Worm (Caenorhabditis elegans) whole organism, midembryonic: ENCODE results near the gene srh-45.

Source experiments
- T22C8.4 ChIP-seq: fragments of 200-800 bp; sonication (Bioruptor generic); IDR thresholded peaks from 2 replicates; pipeline ENCODE4 v1.3.6; 2022; ENCODE audit warnings: missing genetic modification characterization, missing compliant biosample characterization
- cog-1 ChIP-seq: sonication (generic microtip); optimal IDR thresholded peaks from 2 replicates; lab custom pipeline; 2016; ENCODE audit warnings: missing genetic modification characterization, missing compliant biosample characterization
- flt-1 ChIP-seq: fragments of 200-800 bp; sonication (Bioruptor generic); IDR thresholded peaks from 2 replicates; pipeline ENCODE4 v1.3.6; 2022; ENCODE audit warnings: missing genetic modification characterization, missing compliant biosample characterization
- klf-2 ChIP-seq: fragments of 200-800 bp; sonication (Bioruptor generic); conservative IDR thresholded peaks from 2 replicates; pipeline ENCODE4 v1.3.6; 2022; ENCODE audit warnings: missing genetic modification reagents, missing genetic modification characterization, missing compliant biosample characterization
- med-1 ChIP-seq: sonication (generic microtip); optimal IDR thresholded peaks from 2 replicates; lab custom pipeline; 2017; ENCODE audit warnings: missing genetic modification characterization, mild to moderate bottlenecking, missing compliant biosample characterization, antibody characterized with exemption, missing genetic modification reagents; ENCODE audit not compliant: insufficient read depth
- ref-1 ChIP-seq: fragments of 200-800 bp; sonication (Bioruptor generic); conservative IDR thresholded peaks from 2 replicates; pipeline ENCODE4 v1.3.6; 2022; ENCODE audit warnings: missing genetic modification reagents, missing genetic modification characterization, missing compliant biosample characterization
- tab-1 ChIP-seq: fragments of 200-800 bp; sonication (Bioruptor generic); IDR thresholded peaks from 2 replicates; pipeline ENCODE4 v1.3.6; 2022; ENCODE audit warnings: missing genetic modification characterization, missing compliant biosample characterization
- ztf-23 ChIP-seq: fragments of 200-800 bp; sonication (Bioruptor generic); IDR thresholded peaks from 2 replicates; pipeline ENCODE4 v1.3.6; 2022; ENCODE audit warnings: missing genetic modification reagents, missing genetic modification characterization, missing compliant biosample characterization
- ztf-29 ChIP-seq: fragments of 200-800 bp; sonication (Bioruptor generic); IDR thresholded peaks from 2 replicates; pipeline ENCODE4 v1.3.6; 2022; ENCODE audit warnings: missing genetic modification reagents, missing genetic modification characterization, missing compliant biosample characterization

srh-45 gene

DNA sequence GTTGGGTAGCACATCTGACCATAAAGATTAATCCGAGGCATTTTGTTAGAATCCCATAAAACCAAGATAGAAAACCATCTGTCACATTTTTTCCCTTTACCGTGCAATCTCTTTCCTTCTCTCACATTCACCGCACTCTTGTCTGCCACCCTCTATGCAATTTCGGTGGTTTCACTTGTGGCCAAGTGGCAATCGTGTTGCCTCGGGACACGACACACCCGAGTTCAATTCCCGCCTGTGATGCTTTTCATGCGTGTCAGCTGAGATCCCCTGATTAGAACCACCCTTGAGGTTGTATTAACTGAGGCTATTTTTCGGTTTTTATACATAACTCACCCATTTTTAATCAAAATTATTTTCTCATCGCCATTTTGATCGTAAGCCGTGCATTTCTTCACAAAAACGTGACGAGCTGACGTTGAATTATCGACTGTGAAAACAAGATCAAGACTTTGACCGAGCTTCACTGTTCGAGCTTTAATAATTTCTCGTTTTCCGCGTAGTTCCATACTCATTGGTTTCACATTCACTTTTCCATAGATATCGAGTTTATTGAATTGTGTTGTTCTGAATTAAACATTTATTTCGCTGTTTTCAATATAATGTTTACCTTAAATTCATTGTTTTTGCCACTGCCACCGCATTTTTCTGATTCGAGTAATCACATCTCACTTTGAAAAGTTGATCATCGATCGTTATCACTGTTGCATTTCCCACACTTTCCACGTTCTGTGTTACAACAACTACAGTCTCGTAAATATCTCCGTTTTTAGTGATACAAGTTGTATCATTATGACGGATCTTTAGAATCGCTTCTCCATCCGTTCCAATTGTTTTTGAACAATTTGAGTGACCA is 9.5 kb upstream of the srh-45 start:
- TF ChIP-seq ztf-23 (GFP tag; lab: Robert Waterston, UW), result peak; percentile 99
- peak; percentile 98 for TF ChIP-seq cog-1 (tag; lab: Kevin White, UChicago)
- peak; percentile 99 for TF ChIP-seq flt-1 (GFP tag; lab: Robert Waterston, UW)
- peak; percentile 100 for TF ChIP-seq tab-1 (GFP tag; lab: Robert Waterston, UW)
- TF ChIP-seq klf-2 (GFP tag; lab: Robert Waterston, UW), result peak; percentile 100
- peak; percentile 99 for TF ChIP-seq T22C8.4 (GFP tag; lab: Robert Waterston, UW)
- peak; percentile 99 for TF ChIP-seq ref-1 (GFP tag; lab: Robert Waterston, UW)
- TF ChIP-seq med-1 (GFP tag; lab: Kevin White, UChicago), result peak; percentile 96
- peak; percentile 100 for TF ChIP-seq ztf-29 (GFP tag; lab: Robert Waterston, UW)

- TF ChIP-seq ztf-23 (GFP tag; lab: Robert Waterston, UW) (no peak), ztf-29 (GFP tag; lab: Robert Waterston, UW) (no peak), tab-1 (GFP tag; lab: Robert Waterston, UW) (no peak), med-1 (GFP tag; lab: Kevin White, UChicago) (no peak), T22C8.4 (GFP tag; lab: Robert Waterston, UW) (no peak), flt-1 (GFP tag; lab: Robert Waterston, UW) (no peak), cog-1 (tag; lab: Kevin White, UChicago) (no peak), klf-2 (GFP tag; lab: Robert Waterston, UW) (no peak), ref-1 (GFP tag; lab: Robert Waterston, UW) (no peak)
Observed at ce11 chrV:11312904-11313303, 8.1 kb upstream of the srh-45 start.

ce11 chrV:11311013-11311472 is 6.3 kb upstream of the srh-45 start, which contains the start of gene T03F7.7:
T03F7.7 (plus strand) TSS chrV:11311422.
- TF ChIP-seq flt-1 (GFP tag; lab: Robert Waterston, UW) (no peak), cog-1 (tag; lab: Kevin White, UChicago) (no peak), tab-1 (GFP tag; lab: Robert Waterston, UW) (no peak), ref-1 (GFP tag; lab: Robert Waterston, UW) (no peak), T22C8.4 (GFP tag; lab: Robert Waterston, UW) (no peak), ztf-23 (GFP tag; lab: Robert Waterston, UW) (no peak), klf-2 (GFP tag; lab: Robert Waterston, UW) (no peak), med-1 (GFP tag; lab: Kevin White, UChicago) (no peak), ztf-29 (GFP tag; lab: Robert Waterston, UW) (no peak)

DNA sequence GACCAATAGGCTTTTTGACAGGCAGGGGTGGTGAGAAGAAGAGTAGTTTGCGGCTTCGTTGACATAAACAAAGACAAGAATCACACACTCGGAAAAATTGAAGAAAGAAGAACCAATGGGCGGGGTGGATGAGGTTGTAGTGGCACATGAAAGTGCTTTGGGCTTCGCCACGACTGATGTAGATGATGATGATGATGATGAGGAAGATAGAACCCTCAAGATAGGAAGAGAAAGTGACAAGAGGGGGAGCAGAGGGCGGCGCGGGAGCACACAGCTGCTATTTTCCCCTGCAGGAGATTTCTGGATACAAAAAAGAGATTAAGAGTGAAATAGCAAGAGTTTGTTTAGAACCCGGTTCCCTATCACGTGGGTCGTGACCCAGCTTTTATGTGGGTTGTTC is 4.1 kb upstream of the srh-45 start:
- no peak for TF ChIP-seq ztf-29 (GFP tag; lab: Robert Waterston, UW)
- TF ChIP-seq med-1 (GFP tag; lab: Kevin White, UChicago), result no peak
- TF ChIP-seq tab-1 (GFP tag; lab: Robert Waterston, UW), result no peak
- no peak for TF ChIP-seq klf-2 (GFP tag; lab: Robert Waterston, UW)
- TF ChIP-seq T22C8.4 (GFP tag; lab: Robert Waterston, UW), result no peak
- no peak for TF ChIP-seq flt-1 (GFP tag; lab: Robert Waterston, UW)
- TF ChIP-seq ztf-23 (GFP tag; lab: Robert Waterston, UW), result no peak
- no peak for TF ChIP-seq ref-1 (GFP tag; lab: Robert Waterston, UW)
- TF ChIP-seq cog-1 (tag; lab: Kevin White, UChicago), result no peak

DNA sequence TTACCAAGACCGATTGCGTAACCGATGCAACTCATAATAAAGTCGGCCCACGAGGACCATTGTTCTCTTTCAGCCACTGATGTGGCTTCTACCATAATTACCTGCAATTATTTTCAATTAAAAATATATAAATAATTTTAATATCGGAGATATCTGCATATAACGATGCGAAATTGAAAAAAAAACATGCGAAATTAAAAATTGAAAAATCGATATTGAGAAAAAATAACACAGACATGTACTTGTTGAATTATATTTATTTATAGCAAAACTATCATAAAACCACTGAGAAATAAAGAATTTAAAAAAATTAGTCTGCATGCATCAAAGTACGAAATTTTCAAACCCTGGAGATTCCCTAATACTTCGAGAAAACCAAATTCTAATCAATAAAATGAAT is 3.6 kb upstream of the srh-45 start, which contains the start of gene snf-11:
Gene snf-11, minus strand, starts transcription at position 101 of the 400 bp plus-strand sequence.
- no peak for TF ChIP-seq ztf-23 (GFP tag; lab: Robert Waterston, UW)
- no peak for TF ChIP-seq flt-1 (GFP tag; lab: Robert Waterston, UW)
- TF ChIP-seq cog-1 (tag; lab: Kevin White, UChicago), result no peak
- no peak for TF ChIP-seq ref-1 (GFP tag; lab: Robert Waterston, UW)
- TF ChIP-seq tab-1 (GFP tag; lab: Robert Waterston, UW), result no peak
- TF ChIP-seq ztf-29 (GFP tag; lab: Robert Waterston, UW), result no peak
- no peak for TF ChIP-seq med-1 (GFP tag; lab: Kevin White, UChicago)
- no peak for TF ChIP-seq T22C8.4 (GFP tag; lab: Robert Waterston, UW)
- TF ChIP-seq klf-2 (GFP tag; lab: Robert Waterston, UW), result no peak

- no peak for TF ChIP-seq med-1 (GFP tag; lab: Kevin White, UChicago)
- TF ChIP-seq cog-1 (tag; lab: Kevin White, UChicago), result no peak
- TF ChIP-seq ref-1 (GFP tag; lab: Robert Waterston, UW), result no peak
- TF ChIP-seq T22C8.4 (GFP tag; lab: Robert Waterston, UW), result no peak
- no peak for TF ChIP-seq tab-1 (GFP tag; lab: Robert Waterston, UW)
- no peak for TF ChIP-seq flt-1 (GFP tag; lab: Robert Waterston, UW)
- no peak for TF ChIP-seq klf-2 (GFP tag; lab: Robert Waterston, UW)
- no peak for TF ChIP-seq ztf-23 (GFP tag; lab: Robert Waterston, UW)
- no peak for TF ChIP-seq ztf-29 (GFP tag; lab: Robert Waterston, UW)
Observed at ce11 chrV:11307781-11308180, 3.0 kb upstream of the srh-45 start.

ce11 chrV:11304200-11304599 is 579 bp downstream of the srh-45 start:
- TF ChIP-seq cog-1 (tag; lab: Kevin White, UChicago), result no peak
- no peak for TF ChIP-seq ztf-23 (GFP tag; lab: Robert Waterston, UW)
- no peak for TF ChIP-seq ztf-29 (GFP tag; lab: Robert Waterston, UW)
- no peak for TF ChIP-seq med-1 (GFP tag; lab: Kevin White, UChicago)
- no peak for TF ChIP-seq ref-1 (GFP tag; lab: Robert Waterston, UW)
- no peak for TF ChIP-seq klf-2 (GFP tag; lab: Robert Waterston, UW)
- TF ChIP-seq flt-1 (GFP tag; lab: Robert Waterston, UW), result no peak
- no peak for TF ChIP-seq T22C8.4 (GFP tag; lab: Robert Waterston, UW)
- no peak for TF ChIP-seq tab-1 (GFP tag; lab: Robert Waterston, UW)

DNA sequence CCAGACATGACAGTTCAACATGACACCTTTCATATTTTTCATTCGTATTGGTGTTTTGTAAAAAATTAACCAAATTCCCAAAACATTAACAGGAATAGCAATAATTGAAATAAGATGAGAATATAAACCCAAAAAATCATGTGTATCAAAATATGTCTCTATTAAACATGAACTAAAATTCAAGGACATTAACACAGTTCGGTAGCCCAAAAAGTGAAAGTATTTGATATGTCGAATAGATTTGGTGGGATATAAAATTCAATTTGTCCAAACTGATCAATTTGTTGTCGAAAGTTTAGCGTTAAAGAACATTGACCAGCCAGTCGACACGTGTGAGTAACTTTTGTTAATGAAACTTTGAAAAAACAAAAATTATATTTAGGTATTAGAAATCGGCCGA is 2.1 kb downstream of the srh-45 start, which contains the start of gene srh-46:
Gene srh-46, minus strand, starts transcription at position 189 of the 400 bp plus-strand sequence.
- TF ChIP-seq klf-2 (GFP tag; lab: Robert Waterston, UW) (no peak), ztf-23 (GFP tag; lab: Robert Waterston, UW) (no peak), cog-1 (tag; lab: Kevin White, UChicago) (no peak), T22C8.4 (GFP tag; lab: Robert Waterston, UW) (no peak), ztf-29 (GFP tag; lab: Robert Waterston, UW) (no peak), flt-1 (GFP tag; lab: Robert Waterston, UW) (no peak), ref-1 (GFP tag; lab: Robert Waterston, UW) (no peak), tab-1 (GFP tag; lab: Robert Waterston, UW) (no peak), med-1 (GFP tag; lab: Kevin White, UChicago) (no peak)
